Worm (Caenorhabditis elegans): Measurements from ENCODE around the gene K08D8.10.

- TF ChIP-seq dpl-1 (GFP tag; optimal IDR thresholded peaks at IDR 0.05) (no peak), madf-3 (GFP tag; IDR thresholded peaks at IDR 0.05) (no peak), ZK185.1 (tag; optimal IDR thresholded peaks at IDR 0.05; ENCODE audit: poor library complexity, severe bottlenecking) (no peak), efl-1 (GFP tag; optimal IDR thresholded peaks at IDR 0.05) (no peak), lin-40 (tag; optimal IDR thresholded peaks at IDR 0.05) (no peak), zim-3 (tag; optimal IDR thresholded peaks at IDR 0.05) (no peak), mes-4 (tag; optimal IDR thresholded peaks at IDR 0.05) (no peak), unc-62 (GFP tag; optimal IDR thresholded peaks at IDR 0.05) (no peak), rpc-1 (optimal IDR thresholded peaks at IDR 0.05) (no peak), rpc-1 (tag; optimal IDR thresholded peaks at IDR 0.05) (no peak), nfya-1 (tag; optimal IDR thresholded peaks at IDR 0.05; ENCODE audit: borderline replicate concordance, insufficient read depth) (no peak), F49E8.2 (tag; optimal IDR thresholded peaks at IDR 0.05; ENCODE audit: insufficient read depth) (no peak)
Observed at ce11 chrIV:12891080-12891479, 9.3 kb upstream of the K08D8.10 start.

All from whole organism, young adult.